Worm (Caenorhabditis elegans): ENCODE results near the gene kin-18.

Gene kin-18

ce11 chrIII:6147903-6148302, 29.5 kb downstream of the kin-18 start, which contains the start of gene Y42G9A.2:
Gene Y42G9A.2 (plus strand): TSS chrIII:6148186.
- no peak for TF ChIP-seq elt-4 (tag; optimal IDR thresholded peaks at IDR 0.05)
- no peak for TF ChIP-seq F13H6.1 (tag; optimal IDR thresholded peaks at IDR 0.05)
- TF ChIP-seq ceh-45 (GFP tag; IDR thresholded peaks at IDR 0.05) = no peak
- TF ChIP-seq rnt-1 (tag; optimal IDR thresholded peaks at IDR 0.05) = no peak
- no peak for TF ChIP-seq ceh-31 (tag; optimal IDR thresholded peaks at IDR 0.05)
- TF ChIP-seq gmeb-2 (tag; optimal IDR thresholded peaks at IDR 0.05) = no peak
- no peak for TF ChIP-seq ceh-30 (tag; optimal IDR thresholded peaks at IDR 0.05)
- TF ChIP-seq nhr-11 (tag; optimal IDR thresholded peaks at IDR 0.05) = no peak
- TF ChIP-seq odd-2 (tag; optimal IDR thresholded peaks at IDR 0.05) = no peak
- no peak for TF ChIP-seq fkh-6 (tag; optimal IDR thresholded peaks at IDR 0.05)
- no peak for TF ChIP-seq sox-2 (GFP tag; IDR thresholded peaks at IDR 0.05)
- TF ChIP-seq unc-42 (tag; optimal IDR thresholded peaks at IDR 0.05) = no peak
- TF ChIP-seq ceh-48 (tag; optimal IDR thresholded peaks at IDR 0.05) = no peak
- TF ChIP-seq madf-2 (tag; optimal IDR thresholded peaks at IDR 0.05) = no peak
- no peak for TF ChIP-seq C38D4.7 (GFP tag; optimal IDR thresholded peaks at IDR 0.05)
- no peak for TF ChIP-seq ceh-19 (GFP tag; optimal IDR thresholded peaks at IDR 0.05)

- no peak for TF ChIP-seq che-1 (tag; optimal IDR thresholded peaks at IDR 0.05)
- no peak for TF ChIP-seq ztf-16 (tag; optimal IDR thresholded peaks at IDR 0.05)
- TF ChIP-seq ceh-45 (GFP tag; IDR thresholded peaks at IDR 0.05) = no peak
- no peak for TF ChIP-seq K02D7.2 (tag; optimal IDR thresholded peaks at IDR 0.05)
Observed at ce11 chrIII:6148684-6149083, 30.3 kb downstream of the kin-18 start.

- TF ChIP-seq zip-5 (tag; optimal IDR thresholded peaks at IDR 0.05) = no peak
- no peak for TF ChIP-seq ceh-30 (tag; optimal IDR thresholded peaks at IDR 0.05)
- no peak for TF ChIP-seq C08G9.2 (tag; optimal IDR thresholded peaks at IDR 0.05)
- TF ChIP-seq sdc-2 (tag; optimal IDR thresholded peaks at IDR 0.05) = no peak
- no peak for TF ChIP-seq K02D7.2 (tag; optimal IDR thresholded peaks at IDR 0.05)
- peak; percentile 31 for TF ChIP-seq elt-2 (tag; optimal IDR thresholded peaks at IDR 0.05)
Observed at ce11 chrIII:6149467-6150072, 31.1 kb downstream of the kin-18 start, which contains the start of the genes wht-7 and Y42G9A.1. Gene wht-7 (minus strand): TSS chrIII:6149597. Gene Y42G9A.1 (plus strand): TSS chrIII:6149961.

ce11 chrIII:6154586-6154985, 36.2 kb downstream of the kin-18 start:
- TF ChIP-seq ceh-48 (tag; optimal IDR thresholded peaks at IDR 0.05) (no peak), pax-1 (tag; optimal IDR thresholded peaks at IDR 0.05) (no peak), eyg-1 (tag; optimal IDR thresholded peaks at IDR 0.05) (no peak), sox-4 (tag; optimal IDR thresholded peaks at IDR 0.05) (no peak), dmd-4 (tag; optimal IDR thresholded peaks at IDR 0.05; ENCODE audit: borderline replicate concordance) (no peak), C08G9.2 (tag; optimal IDR thresholded peaks at IDR 0.05) (no peak), fkh-10 (GFP tag; optimal IDR thresholded peaks at IDR 0.05) (no peak), hlh-30 (tag; optimal IDR thresholded peaks at IDR 0.05; ENCODE audit: insufficient read depth) (no peak), hlh-15 (tag; optimal IDR thresholded peaks at IDR 0.05) (no peak), elt-4 (tag; optimal IDR thresholded peaks at IDR 0.05) (no peak)

ce11 chrIII:6155787-6156186, 37.4 kb downstream of the kin-18 start:
- no peak for TF ChIP-seq Y22D7AL.16 (tag; optimal IDR thresholded peaks at IDR 0.05)
- TF ChIP-seq ama-1 (optimal IDR thresholded peaks at IDR 0.05) = no peak
- no peak for TF ChIP-seq tbx-2 (tag; optimal IDR thresholded peaks at IDR 0.05)
- TF ChIP-seq sdc-2 (tag; optimal IDR thresholded peaks at IDR 0.05) = no peak
- no peak for TF ChIP-seq ets-4 (tag; optimal IDR thresholded peaks at IDR 0.05)
- no peak for TF ChIP-seq ceh-48 (tag; optimal IDR thresholded peaks at IDR 0.05)
- no peak for TF ChIP-seq dmd-4 (tag; optimal IDR thresholded peaks at IDR 0.05; ENCODE audit: borderline replicate concordance)
- TF ChIP-seq zip-5 (tag; optimal IDR thresholded peaks at IDR 0.05) = no peak
- no peak for TF ChIP-seq hlh-6 (tag; optimal IDR thresholded peaks at IDR 0.05)
- no peak for TF ChIP-seq ceh-9 (tag; optimal IDR thresholded peaks at IDR 0.05)
- no peak for TF ChIP-seq nhr-232 (tag; optimal IDR thresholded peaks at IDR 0.05)
- TF ChIP-seq ceh-24 (tag; optimal IDR thresholded peaks at IDR 0.05) = no peak
- TF ChIP-seq pros-1 (tag; optimal IDR thresholded peaks at IDR 0.05) = no peak
- TF ChIP-seq ceh-22 (tag; optimal IDR thresholded peaks at IDR 0.05) = no peak
- TF ChIP-seq unc-86 (tag; optimal IDR thresholded peaks at IDR 0.05) = no peak
- TF ChIP-seq eyg-1 (tag; optimal IDR thresholded peaks at IDR 0.05) = no peak
